Fruit fly (Drosophila melanogaster): ENCODE results near the gene CG7102.

dm6 chr2L:7879292-7879894 is 7.9 kb downstream of the CG7102 start, which contains the start of gene spz3:
- TF ChIP-seq kay (GFP tag; ENCODE audit: borderline replicate concordance), result peak; percentile 47
- no peak for TF ChIP-seq cic (GFP tag; optimal IDR thresholded peaks at IDR 0.05)
- TF ChIP-seq toe (GFP tag; optimal IDR thresholded peaks at IDR 0.05), result no peak
- no peak for TF ChIP-seq CG11617 (GFP tag; optimal IDR thresholded peaks at IDR 0.05)
- no peak for TF ChIP-seq CG12768 (GFP tag; optimal IDR thresholded peaks at IDR 0.05)
- TF ChIP-seq cnc (optimal IDR thresholded peaks at IDR 0.05), result no peak
- TF ChIP-seq CG14711 (tag; optimal IDR thresholded peaks at IDR 0.05), result no peak
- TF ChIP-seq ovo (GFP tag; optimal IDR thresholded peaks at IDR 0.05), result no peak
- TF ChIP-seq Hr96 (GFP tag; optimal IDR thresholded peaks at IDR 0.05), result no peak
- no peak for TF ChIP-seq bab1 (GFP tag; optimal IDR thresholded peaks at IDR 0.05)
- TF ChIP-seq Crg-1 (GFP tag; optimal IDR thresholded peaks at IDR 0.05), result no peak
- no peak for TF ChIP-seq CG5204 (GFP tag; optimal IDR thresholded peaks at IDR 0.05)
